Worm (Caenorhabditis elegans): ENCODE results near the gene nhr-41.

DNA sequence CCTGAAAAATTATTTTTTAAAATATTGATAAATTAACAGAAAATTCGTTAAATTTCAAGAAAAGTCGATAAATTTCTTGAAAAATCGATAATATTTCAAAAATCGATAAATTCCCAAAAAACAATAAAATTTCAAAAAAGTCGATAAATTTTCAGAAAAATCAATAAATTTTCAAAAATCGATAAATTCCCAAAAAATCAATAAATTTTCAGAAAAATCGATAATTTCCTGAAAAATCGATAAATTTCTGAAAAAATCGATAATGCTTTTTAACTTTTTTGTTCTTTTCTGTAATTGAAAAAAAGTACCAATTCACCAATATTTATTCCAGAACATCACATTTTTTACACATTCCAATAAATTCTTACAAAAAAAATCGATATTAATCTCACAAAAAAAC lies 49.1 kb downstream of the nhr-41 start:
- TF ChIP-seq lin-39 (tag; optimal IDR thresholded peaks at IDR 0.05) (no peak), nhr-237 (tag; optimal IDR thresholded peaks at IDR 0.05) (no peak), ztf-4 (tag; optimal IDR thresholded peaks at IDR 0.05) (no peak), nhr-12 (tag; optimal IDR thresholded peaks at IDR 0.05) (no peak)

Measured in whole organism, L2 larva.